Fruit fly (Drosophila melanogaster) whole organism, prepupa: ENCODE measurements around the gene drn.

ENCODE experiments used
- Blimp-1 ChIP-seq: fragments of 200-800 bp; sonication (Bioruptor generic); optimal IDR thresholded peaks from 3 replicates; lab custom pipeline; 2017; ENCODE audit warnings: missing biosample characterization, missing genetic modification characterization, mild to moderate bottlenecking, moderate library complexity, missing genetic modification reagents
- CG10669 ChIP-seq: fragments of 200-800 bp; sonication (Bioruptor generic); optimal IDR thresholded peaks from 3 replicates; lab custom pipeline; 2018; ENCODE audit warnings: missing biosample characterization, mild to moderate bottlenecking, missing genetic modification characterization, moderate library complexity
- CG1621 ChIP-seq: fragments of 200-800 bp; sonication (Bioruptor generic); optimal IDR thresholded peaks from 3 replicates; lab custom pipeline; 2018; ENCODE audit warnings: missing biosample characterization, mild to moderate bottlenecking, missing genetic modification characterization
- CG16779 ChIP-seq: fragments of 200-800 bp; sonication (Bioruptor generic); optimal IDR thresholded peaks from 3 replicates; lab custom pipeline; 2017; ENCODE audit warnings: missing biosample characterization, mild to moderate bottlenecking, missing genetic modification characterization
- CG3032 ChIP-seq: fragments of 200-800 bp; optimal IDR thresholded peaks from 2 replicates; lab custom pipeline; 2019; ENCODE audit warnings: missing biosample characterization, mild to moderate bottlenecking, missing genetic modification characterization, moderate library complexity
- CG32006 ChIP-seq: fragments of 200-800 bp; sonication (Bioruptor generic); optimal IDR thresholded peaks from 3 replicates; lab custom pipeline; 2017; ENCODE audit warnings: missing biosample characterization, mild to moderate bottlenecking, missing genetic modification characterization
- CG3919 ChIP-seq: fragments of 200-800 bp; sonication (Bioruptor generic); optimal IDR thresholded peaks from 3 replicates; lab custom pipeline; 2016; ENCODE audit warnings: missing biosample characterization, missing genetic modification characterization
- CG4318 ChIP-seq: fragments of 200-800 bp; sonication (Bioruptor generic); optimal IDR thresholded peaks from 3 replicates; lab custom pipeline; 2017; ENCODE audit warnings: missing biosample characterization, mild to moderate bottlenecking, missing genetic modification characterization
- CG6163 ChIP-seq: fragments of 200-800 bp; sonication (Bioruptor generic); IDR thresholded peaks from 3 replicates; pipeline ENCODE4 v1.3.6; 2022; ENCODE audit warnings: missing biosample characterization, missing genetic modification characterization
- CG6276 ChIP-seq: fragments of 200-800 bp; sonication (Bioruptor generic); optimal IDR thresholded peaks from 2 replicates; lab custom pipeline; 2017; ENCODE audit warnings: missing biosample characterization, mild to moderate bottlenecking, missing genetic modification characterization
- CG6792 ChIP-seq: fragments of 200-800 bp; sonication (Bioruptor generic); optimal IDR thresholded peaks from 3 replicates; lab custom pipeline; 2016; ENCODE audit warnings: missing biosample characterization, missing genetic modification characterization
- CG6854 ChIP-seq: fragments of 200-800 bp; sonication (Bioruptor generic); optimal IDR thresholded peaks from 2 replicates; lab custom pipeline; 2017; ENCODE audit warnings: missing biosample characterization, mild to moderate bottlenecking, missing genetic modification characterization
- CG8119 ChIP-seq: fragments of 200-800 bp; sonication (Bioruptor generic); IDR thresholded peaks from 3 replicates; pipeline ENCODE4 v1.3.6; 2022; ENCODE audit warnings: missing biosample characterization, missing genetic modification characterization
- CG8319 ChIP-seq: fragments of 200-800 bp; sonication (Bioruptor generic); optimal IDR thresholded peaks from 3 replicates; lab custom pipeline; 2016; ENCODE audit warnings: missing biosample characterization, missing genetic modification characterization
- CG9139 ChIP-seq: fragments of 200-800 bp; sonication (Bioruptor generic); optimal IDR thresholded peaks from 3 replicates; lab custom pipeline; 2017; ENCODE audit warnings: missing biosample characterization, mild to moderate bottlenecking, missing genetic modification characterization
- Eip75B ChIP-seq: fragments of 200-800 bp; sonication (Bioruptor generic); optimal IDR thresholded peaks from 3 replicates; lab custom pipeline; 2016; ENCODE audit warnings: missing biosample characterization, missing genetic modification characterization
- Eip78C ChIP-seq: fragments of 200-800 bp; sonication (Bioruptor generic); peaks from one replicate; lab custom pipeline; 2016; ENCODE audit warnings: missing biosample characterization, missing genetic modification characterization
- Ets96B ChIP-seq: fragments of 200-800 bp; optimal IDR thresholded peaks from 2 replicates; lab custom pipeline; 2019; ENCODE audit warnings: missing biosample characterization, mild to moderate bottlenecking, missing genetic modification characterization, moderate library complexity
- Gug ChIP-seq: fragments of 200-800 bp; sonication (Bioruptor generic); IDR thresholded peaks from 2 replicates; pipeline ENCODE4 v1.3.6; 2022; ENCODE audit warnings: missing biosample characterization, missing genetic modification characterization
- Hr38 ChIP-seq: sonication (Bioruptor generic); optimal IDR thresholded peaks from 2 replicates; lab custom pipeline; 2016; ENCODE audit warnings: missing biosample characterization, missing genetic modification characterization
- Lpt ChIP-seq: fragments of 200-800 bp; sonication (Bioruptor generic); optimal IDR thresholded peaks from 3 replicates; lab custom pipeline; 2016; ENCODE audit warnings: missing biosample characterization, missing genetic modification characterization
- Sox102F ChIP-seq: fragments of 200-800 bp; sonication (Bioruptor generic); optimal IDR thresholded peaks from 2 replicates; lab custom pipeline; 2016; ENCODE audit warnings: missing biosample characterization, mild to moderate bottlenecking, missing genetic modification characterization
- Sox14 ChIP-seq: fragments of 200-800 bp; sonication (Bioruptor generic); optimal IDR thresholded peaks from 3 replicates; lab custom pipeline; 2016; ENCODE audit warnings: missing biosample characterization, missing genetic modification characterization
- Sox15 ChIP-seq: fragments of 200-800 bp; sonication (Bioruptor generic); optimal IDR thresholded peaks from 3 replicates; lab custom pipeline; 2016; ENCODE audit warnings: missing biosample characterization, missing genetic modification characterization
- achi ChIP-seq: fragments of 200-800 bp; sonication (Bioruptor generic); optimal IDR thresholded peaks from 3 replicates; lab custom pipeline; 2016; ENCODE audit warnings: missing biosample characterization, missing genetic modification characterization
- acj6 ChIP-seq: fragments of 200-800 bp; sonication (Bioruptor generic); optimal IDR thresholded peaks from 3 replicates; lab custom pipeline; 2016; ENCODE audit warnings: missing biosample characterization, missing genetic modification characterization
- dsx ChIP-seq: fragments of 200-800 bp; optimal IDR thresholded peaks from 3 replicates; lab custom pipeline; 2019; ENCODE audit warnings: missing biosample characterization, mild to moderate bottlenecking, missing genetic modification characterization, moderate library complexity; ENCODE audit not compliant: poor library complexity, severe bottlenecking
- eg ChIP-seq: fragments of 200-800 bp; sonication (Bioruptor generic); IDR thresholded peaks from 3 replicates; pipeline ENCODE4 v1.3.6; 2022; ENCODE audit warnings: missing biosample characterization, missing genetic modification characterization
- esn ChIP-seq: fragments of 200-800 bp; sonication (Bioruptor generic); optimal IDR thresholded peaks from 2 replicates; lab custom pipeline; 2016; ENCODE audit warnings: missing biosample characterization, mild to moderate bottlenecking, missing genetic modification characterization, moderate library complexity
- fd85E ChIP-seq: fragments of 200-800 bp; sonication (Bioruptor generic); optimal IDR thresholded peaks from 3 replicates; lab custom pipeline; 2016; ENCODE audit warnings: missing biosample characterization, missing genetic modification characterization
- fkh ChIP-seq: fragments of 200-800 bp; sonication (Bioruptor generic); optimal IDR thresholded peaks from 3 replicates; lab custom pipeline; 2017; ENCODE audit warnings: missing biosample characterization, mild to moderate bottlenecking, missing genetic modification characterization, moderate library complexity
- net ChIP-seq: fragments of 200-800 bp; sonication (Bioruptor generic); optimal IDR thresholded peaks from 3 replicates; lab custom pipeline; 2016; ENCODE audit warnings: missing biosample characterization, missing genetic modification characterization
- ss ChIP-seq, 2 experiments: fragments of 200-800 bp; sonication (Bioruptor generic); optimal IDR thresholded peaks; 2 replicates in 1 of 2; 3 replicates in 1 of 2; lab custom pipeline; 2017 to 2018; ENCODE audit warnings: mild to moderate bottlenecking in 2 of 2, missing biosample characterization in 2 of 2, missing genetic modification characterization in 2 of 2, moderate library complexity in 1 of 2
- svp ChIP-seq: fragments of 200-800 bp; sonication (Bioruptor generic); peaks from one replicate; lab custom pipeline; 2016; ENCODE audit warnings: missing biosample characterization, missing genetic modification characterization

drn gene

DNA sequence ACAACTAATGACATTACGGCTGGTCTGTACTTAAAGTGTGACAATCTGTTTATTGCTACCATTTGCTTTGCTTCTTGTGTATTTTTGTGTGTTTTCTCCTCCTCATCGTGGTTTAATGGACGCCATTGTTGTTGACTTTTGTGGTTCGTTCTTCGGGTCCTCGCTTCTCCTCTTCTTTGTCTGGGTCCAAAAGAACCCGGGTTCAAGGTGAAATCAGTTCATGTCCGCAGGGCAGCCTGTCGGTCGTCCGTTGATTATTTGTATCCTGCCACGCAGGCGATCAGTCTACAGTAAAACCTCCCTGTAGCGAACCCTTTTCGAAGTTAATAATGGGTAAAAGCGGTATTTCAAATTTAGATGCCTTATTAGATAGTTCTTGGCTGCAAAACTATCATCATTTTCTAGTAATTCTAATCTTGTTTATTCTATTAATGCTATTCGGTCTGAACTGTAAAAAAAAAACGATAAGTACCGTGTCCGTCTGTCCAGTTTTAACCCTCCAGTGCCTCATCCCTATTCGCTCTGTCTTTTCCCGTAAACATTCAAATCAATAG is 9.3 kb downstream of the drn start (continued):
- peak; percentile 69 for TF ChIP-seq Eip78C
- TF ChIP-seq CG8119: no peak
- TF ChIP-seq achi: no peak
- TF ChIP-seq dsx (GFP tag; lab: Kevin White, UChicago): no peak
- TF ChIP-seq net: no peak
- no peak for TF ChIP-seq CG3032
- TF ChIP-seq esn (GFP tag; lab: Kevin White, UChicago): peak; percentile 30
- no peak for TF ChIP-seq eg (GFP tag; lab: Robert Waterston, UW)
- TF ChIP-seq fkh (GFP tag; lab: Kevin White, UChicago): peak; percentile 44
- TF ChIP-seq Ets96B (tag; lab: Kevin White, UChicago): peak; percentile 7
- TF ChIP-seq CG32006 (GFP tag; lab: Kevin White, UChicago): no peak
- no peak for TF ChIP-seq Sox15
- TF ChIP-seq Hr38 (GFP tag; lab: Kevin White, UChicago): no peak
- no peak for TF ChIP-seq Blimp-1 (GFP tag; lab: Kevin White, UChicago)
- TF ChIP-seq CG8319: no peak
- TF ChIP-seq CG9139 (GFP tag; lab: Kevin White, UChicago): no peak
- TF ChIP-seq CG1621 (tag; lab: Kevin White, UChicago): no peak
- no peak for TF ChIP-seq CG4318 (GFP tag; lab: Kevin White, UChicago)
- TF ChIP-seq Sox14: peak; percentile 6
- peak; percentile 14 for TF ChIP-seq CG3919 (GFP tag; lab: Kevin White, UChicago)
- TF ChIP-seq Eip75B (GFP tag; lab: Kevin White, UChicago): peak; percentile 8
- no peak for TF ChIP-seq Sox102F (GFP tag; lab: Kevin White, UChicago)
- TF ChIP-seq CG10669 (GFP tag; lab: Kevin White, UChicago): peak; percentile 14
- TF ChIP-seq acj6 (GFP tag; lab: Kevin White, UChicago): no peak
- TF ChIP-seq Gug (GFP tag; lab: Robert Waterston, UW): no peak
- TF ChIP-seq CG6792 (GFP tag; lab: Kevin White, UChicago): peak; percentile 20
- TF ChIP-seq CG16779 (tag; lab: Kevin White, UChicago): no peak

DNA sequence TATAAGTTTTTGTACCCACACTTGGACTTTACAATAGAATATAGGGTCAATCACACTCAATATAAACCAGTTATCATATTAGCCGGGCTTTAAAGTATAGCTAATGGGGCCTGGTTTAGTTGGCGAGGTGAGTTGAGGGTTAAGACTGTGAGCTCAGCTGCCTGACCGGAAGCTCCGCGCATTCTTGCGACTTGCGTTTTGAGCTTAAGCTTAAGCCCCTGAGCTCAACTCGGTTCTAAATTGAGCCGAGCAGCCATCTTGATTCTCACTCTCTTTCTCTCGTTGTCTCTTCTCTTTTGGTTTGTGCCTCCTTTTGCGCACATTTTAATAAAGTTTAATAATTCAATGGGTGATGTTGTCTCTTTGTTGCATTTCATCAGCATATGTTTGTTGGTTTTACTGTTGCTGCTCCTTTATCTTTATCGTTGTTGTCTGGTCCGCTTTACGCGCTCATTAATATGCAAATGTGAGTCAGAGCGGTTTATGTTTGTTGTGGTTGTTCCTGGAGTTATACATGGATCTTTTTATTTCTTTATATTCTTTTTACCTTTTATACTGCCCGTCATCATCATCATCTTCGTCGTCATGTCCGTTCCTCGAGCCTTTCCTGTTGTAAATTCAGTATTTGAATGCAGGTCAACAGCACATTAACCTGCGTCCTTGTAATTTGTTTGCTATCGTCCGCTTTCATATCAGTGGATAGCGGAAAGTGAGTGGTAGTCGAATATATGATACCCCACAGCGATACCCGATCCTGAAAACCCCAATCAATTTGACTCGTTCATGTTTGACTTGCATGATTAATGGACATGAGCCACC is 10.8 kb downstream of the drn start:
- TF ChIP-seq CG3919 (GFP tag; lab: Kevin White, UChicago): peak; percentile 11
- TF ChIP-seq Eip78C: peak; percentile 42
- TF ChIP-seq Lpt (GFP tag; lab: Kevin White, UChicago): no peak
- peak; percentile 39 for TF ChIP-seq CG6854 (GFP tag; lab: Kevin White, UChicago)
- peak; percentile 83 for TF ChIP-seq dsx (GFP tag; lab: Kevin White, UChicago)
- no peak for TF ChIP-seq esn (GFP tag; lab: Kevin White, UChicago)
- 0 out of 3 replicates have a peak, but pooled peaks have one; percentile 26 for TF ChIP-seq CG6163 (GFP tag; lab: Robert Waterston, UW)
- TF ChIP-seq svp (GFP tag; lab: Kevin White, UChicago): peak; percentile 77
- TF ChIP-seq Ets96B (tag; lab: Kevin White, UChicago): no peak
- peak; percentile 7 for TF ChIP-seq fd85E (GFP tag; lab: Kevin White, UChicago)
- TF ChIP-seq ss (GFP tag; optimal IDR thresholded peaks at IDR 0.05; lab: Kevin White, UChicago): peak in 1 of 2 experiments; percentile 16
- TF ChIP-seq Blimp-1 (GFP tag; lab: Kevin White, UChicago): no peak
- no peak for TF ChIP-seq CG6276
- TF ChIP-seq Sox102F (GFP tag; lab: Kevin White, UChicago): peak; percentile 6
- TF ChIP-seq, all 60 proteins: peak for 9
